Fruit fly (Drosophila melanogaster): ENCODE results near the gene CG33500.
A peak's percentile ranks its signal among the peaks of the same experiment; 100 is the strongest.

CG33500 gene

DNA sequence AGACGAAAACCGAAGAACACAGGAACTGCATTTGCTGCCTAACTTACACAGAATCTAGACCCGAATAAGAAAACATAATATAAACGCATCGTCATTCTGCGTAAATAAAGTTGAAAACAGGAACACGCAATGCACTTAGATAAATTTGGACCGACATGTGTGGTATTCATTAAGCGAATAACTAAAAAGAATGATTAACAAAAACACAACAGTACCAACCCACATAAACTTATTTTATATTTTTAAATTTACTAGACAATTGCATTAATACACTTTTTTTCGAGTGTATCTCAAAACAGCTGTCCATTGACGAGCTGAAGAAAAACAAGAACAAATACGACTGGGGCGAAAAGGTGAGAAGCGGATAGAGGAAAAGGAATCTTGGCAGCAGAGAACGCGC lies 45.9 kb downstream of the CG33500 start (continued):
- TF ChIP-seq CG7556 (GFP tag; optimal IDR thresholded peaks at IDR 0.05) (peak; percentile 80), zfh1 (GFP tag; IDR thresholded peaks at IDR 0.05) (peak; percentile 94), CG10462 (GFP tag; optimal IDR thresholded peaks at IDR 0.05) (peak; percentile 76), CG13287 (GFP tag; IDR thresholded peaks at IDR 0.05; ENCODE audit: partially characterized antibody) (no peak), CG3995 (GFP tag; optimal IDR thresholded peaks at IDR 0.05) (no peak), CG15601 (tag; optimal IDR thresholded peaks at IDR 0.05) (peak; percentile 91), oc (tag; optimal IDR thresholded peaks at IDR 0.05) (peak; percentile 80), gsb (GFP tag; IDR thresholded peaks at IDR 0.05) (no peak), abd-A (tag; optimal IDR thresholded peaks at IDR 0.05) (no peak), BEAF-32 (GFP tag; optimal IDR thresholded peaks at IDR 0.05) (no peak), Nf-YC (tag; optimal IDR thresholded peaks at IDR 0.05) (peak; percentile 18), Hsf (GFP tag; optimal IDR thresholded peaks at IDR 0.05) (peak; percentile 86), CG6813 (GFP tag; optimal IDR thresholded peaks at IDR 0.05) (peak; percentile 84), CG4282 (GFP tag; optimal IDR thresholded peaks at IDR 0.05) (no peak), CG13624 (GFP tag; optimal IDR thresholded peaks at IDR 0.05) (peak; percentile 48), inv (GFP tag; IDR thresholded peaks at IDR 0.05; ENCODE audit: partially characterized antibody) (no peak), sim (GFP tag; IDR thresholded peaks at IDR 0.05) (peak; percentile 91), sd (tag; optimal IDR thresholded peaks at IDR 0.05) (no peak), Aef1 (GFP tag; IDR thresholded peaks at IDR 0.05) (peak; percentile 36; the same call in 1 of the 3 replicates), CG6791 (GFP tag; IDR thresholded peaks at IDR 0.05; ENCODE audit: partially characterized antibody) (no peak), sob (GFP tag; IDR thresholded peaks at IDR 0.05) (peak; percentile 64), Oaz (GFP tag; IDR thresholded peaks at IDR 0.05) (no peak), Antp (GFP tag; optimal IDR thresholded peaks at IDR 0.05) (peak; percentile 59), Myb (GFP tag; optimal IDR thresholded peaks at IDR 0.05) (peak; percentile 32), slbo (GFP tag; IDR thresholded peaks at IDR 0.05) (peak; percentile 66), CG7839 (tag; optimal IDR thresholded peaks at IDR 0.05) (peak; percentile 85), CG10209 (GFP tag; optimal IDR thresholded peaks at IDR 0.05) (peak; percentile 82), CG10366 (GFP tag; IDR thresholded peaks at IDR 0.05) (peak; percentile 73), HHEX (GFP tag; optimal IDR thresholded peaks at IDR 0.05) (peak; percentile 63), CG6683 (GFP tag; optimal IDR thresholded peaks at IDR 0.05) (peak; percentile 32), CG15514 (GFP tag; optimal IDR thresholded peaks at IDR 0.05) (peak; percentile 33), CG15269 (tag; optimal IDR thresholded peaks at IDR 0.05) (peak; percentile 70), Ptx1 (GFP tag; IDR thresholded peaks at IDR 0.05) (peak; percentile 74), CG30403 (GFP tag; optimal IDR thresholded peaks at IDR 0.05) (peak; percentile 86), ssp (GFP tag; IDR thresholded peaks at IDR 0.05) (peak; percentile 62), Dad (GFP tag; optimal IDR thresholded peaks at IDR 0.05) (peak; percentile 67), Usf (GFP tag; optimal IDR thresholded peaks at IDR 0.05) (peak; percentile 70), dpn (GFP tag; optimal IDR thresholded peaks at IDR 0.05) (peak; percentile 70 to 80), wor (GFP tag; IDR thresholded peaks at IDR 0.05) (no peak), ham (GFP tag; IDR thresholded peaks at IDR 0.05) (no peak), Hmx (GFP tag; optimal IDR thresholded peaks at IDR 0.05) (peak; percentile 4), corto (GFP tag; optimal IDR thresholded peaks at IDR 0.05) (no peak), CG11696 (GFP tag; IDR thresholded peaks at IDR 0.05) (peak; percentile 67), Ssrp (tag; optimal IDR thresholded peaks at IDR 0.05) (peak; percentile 88), nmo (GFP tag; optimal IDR thresholded peaks at IDR 0.05) (peak; percentile 89), sc (optimal IDR thresholded peaks at IDR 0.05) (no peak), sc (GFP tag; optimal IDR thresholded peaks at IDR 0.05) (peak; percentile 91), eve (GFP tag; optimal IDR thresholded peaks at IDR 0.05) (peak in 1 of 2 experiments; percentile 87), CG16815 (GFP tag; optimal IDR thresholded peaks at IDR 0.05) (peak; percentile 87), CG30020 (tag; optimal IDR thresholded peaks at IDR 0.05) (peak; percentile 70), CG33557 (GFP tag; optimal IDR thresholded peaks at IDR 0.05) (peak; percentile 94)

Measured in whole organism, embryonic.